Fruit fly (Drosophila melanogaster) whole organism, prepupa: Measurements from ENCODE around the gene CG42514.
A peak's percentile ranks its signal among the peaks of the same experiment; 100 is the strongest.

Source experiments
- Blimp-1 ChIP-seq: fragments of 200-800 bp; sonication (Bioruptor generic); optimal IDR thresholded peaks from 3 replicates; lab custom pipeline; 2017; ENCODE audit warnings: missing biosample characterization, missing genetic modification characterization, mild to moderate bottlenecking, moderate library complexity, missing genetic modification reagents
- CG10669 ChIP-seq: fragments of 200-800 bp; sonication (Bioruptor generic); optimal IDR thresholded peaks from 3 replicates; lab custom pipeline; 2018; ENCODE audit warnings: missing biosample characterization, mild to moderate bottlenecking, missing genetic modification characterization, moderate library complexity
- CG11294 ChIP-seq: fragments of 200-800 bp; sonication (Bioruptor generic); IDR thresholded peaks from 2 replicates; pipeline ENCODE4 v1.3.6; 2022; ENCODE audit warnings: missing biosample characterization, missing genetic modification characterization
- CG11762 ChIP-seq: fragments of 200-800 bp; sonication (Bioruptor generic); optimal IDR thresholded peaks from 3 replicates; lab custom pipeline; 2016; ENCODE audit warnings: missing biosample characterization, missing genetic modification characterization; ENCODE audit not compliant: insufficient read depth
- CG15336 ChIP-seq: fragments of 200-800 bp; sonication (Bioruptor generic); IDR thresholded peaks from 2 replicates; pipeline ENCODE4 v1.3.6; 2022; ENCODE audit warnings: missing biosample characterization, missing genetic modification characterization
- CG1621 ChIP-seq: fragments of 200-800 bp; sonication (Bioruptor generic); optimal IDR thresholded peaks from 3 replicates; lab custom pipeline; 2018; ENCODE audit warnings: missing biosample characterization, mild to moderate bottlenecking, missing genetic modification characterization
- CG16779 ChIP-seq: fragments of 200-800 bp; sonication (Bioruptor generic); optimal IDR thresholded peaks from 3 replicates; lab custom pipeline; 2017; ENCODE audit warnings: missing biosample characterization, mild to moderate bottlenecking, missing genetic modification characterization
- CG32006 ChIP-seq: fragments of 200-800 bp; sonication (Bioruptor generic); optimal IDR thresholded peaks from 3 replicates; lab custom pipeline; 2017; ENCODE audit warnings: missing biosample characterization, mild to moderate bottlenecking, missing genetic modification characterization
- CG34406 ChIP-seq: fragments of 200-800 bp; sonication (Bioruptor generic); optimal IDR thresholded peaks from 3 replicates; lab custom pipeline; 2016; ENCODE audit warnings: missing biosample characterization, missing genetic modification characterization
- CG4318 ChIP-seq: fragments of 200-800 bp; sonication (Bioruptor generic); optimal IDR thresholded peaks from 3 replicates; lab custom pipeline; 2017; ENCODE audit warnings: missing biosample characterization, mild to moderate bottlenecking, missing genetic modification characterization
- CG6276 ChIP-seq: fragments of 200-800 bp; sonication (Bioruptor generic); optimal IDR thresholded peaks from 2 replicates; lab custom pipeline; 2017; ENCODE audit warnings: missing biosample characterization, mild to moderate bottlenecking, missing genetic modification characterization
- CG8319 ChIP-seq: fragments of 200-800 bp; sonication (Bioruptor generic); optimal IDR thresholded peaks from 3 replicates; lab custom pipeline; 2016; ENCODE audit warnings: missing biosample characterization, missing genetic modification characterization
- CG8632 ChIP-seq: fragments of 200-800 bp; sonication (Bioruptor generic); optimal IDR thresholded peaks from 3 replicates; lab custom pipeline; 2016; ENCODE audit warnings: missing biosample characterization, missing genetic modification characterization
- Eip75B ChIP-seq: fragments of 200-800 bp; sonication (Bioruptor generic); optimal IDR thresholded peaks from 3 replicates; lab custom pipeline; 2016; ENCODE audit warnings: missing biosample characterization, missing genetic modification characterization
- Eip78C ChIP-seq: fragments of 200-800 bp; sonication (Bioruptor generic); peaks from one replicate; lab custom pipeline; 2016; ENCODE audit warnings: missing biosample characterization, missing genetic modification characterization
- Eip93F ChIP-seq: fragments of 200-800 bp; sonication (Bioruptor generic); optimal IDR thresholded peaks from 2 replicates; lab custom pipeline; 2016; ENCODE audit warnings: missing biosample characterization, mild to moderate bottlenecking, missing genetic modification characterization
- Ets96B ChIP-seq: fragments of 200-800 bp; optimal IDR thresholded peaks from 2 replicates; lab custom pipeline; 2019; ENCODE audit warnings: missing biosample characterization, mild to moderate bottlenecking, missing genetic modification characterization, moderate library complexity
- Hr39 ChIP-seq: fragments of 200-800 bp; sonication (Bioruptor generic); optimal IDR thresholded peaks from 2 replicates; lab custom pipeline; 2016; ENCODE audit warnings: missing biosample characterization, missing genetic modification characterization
- Hr4 ChIP-seq: fragments of 200-800 bp; sonication (Bioruptor generic); optimal IDR thresholded peaks from 3 replicates; lab custom pipeline; 2016; ENCODE audit warnings: missing biosample characterization, missing genetic modification characterization
- Lpt ChIP-seq: fragments of 200-800 bp; sonication (Bioruptor generic); optimal IDR thresholded peaks from 3 replicates; lab custom pipeline; 2016; ENCODE audit warnings: missing biosample characterization, missing genetic modification characterization
- Met ChIP-seq: fragments of 200-800 bp; sonication (Bioruptor generic); optimal IDR thresholded peaks from 3 replicates; lab custom pipeline; 2016; ENCODE audit warnings: missing biosample characterization, missing genetic modification characterization
- OdsH ChIP-seq: fragments of 200-800 bp; sonication (Bioruptor generic); optimal IDR thresholded peaks from 3 replicates; lab custom pipeline; 2016; ENCODE audit warnings: missing biosample characterization, missing genetic modification characterization
- Smox ChIP-seq: fragments of 200-800 bp; sonication (Bioruptor generic); optimal IDR thresholded peaks from 3 replicates; lab custom pipeline; 2016; ENCODE audit warnings: missing biosample characterization, missing genetic modification characterization
- Sox102F ChIP-seq: fragments of 200-800 bp; sonication (Bioruptor generic); optimal IDR thresholded peaks from 2 replicates; lab custom pipeline; 2016; ENCODE audit warnings: missing biosample characterization, mild to moderate bottlenecking, missing genetic modification characterization
- acj6 ChIP-seq: fragments of 200-800 bp; sonication (Bioruptor generic); optimal IDR thresholded peaks from 3 replicates; lab custom pipeline; 2016; ENCODE audit warnings: missing biosample characterization, missing genetic modification characterization
- cyc ChIP-seq: fragments of 200-800 bp; sonication (Bioruptor generic); optimal IDR thresholded peaks from 3 replicates; lab custom pipeline; 2016; ENCODE audit warnings: missing biosample characterization, missing genetic modification characterization
- dac ChIP-seq: fragments of 200-800 bp; sonication (Bioruptor generic); optimal IDR thresholded peaks from 2 replicates; lab custom pipeline; 2017; ENCODE audit warnings: missing biosample characterization, mild to moderate bottlenecking, missing genetic modification characterization
- eg ChIP-seq: fragments of 200-800 bp; sonication (Bioruptor generic); IDR thresholded peaks from 3 replicates; pipeline ENCODE4 v1.3.6; 2022; ENCODE audit warnings: missing biosample characterization, missing genetic modification characterization
- esn ChIP-seq: fragments of 200-800 bp; sonication (Bioruptor generic); optimal IDR thresholded peaks from 2 replicates; lab custom pipeline; 2016; ENCODE audit warnings: missing biosample characterization, mild to moderate bottlenecking, missing genetic modification characterization, moderate library complexity
- fkh ChIP-seq: fragments of 200-800 bp; sonication (Bioruptor generic); optimal IDR thresholded peaks from 3 replicates; lab custom pipeline; 2017; ENCODE audit warnings: missing biosample characterization, mild to moderate bottlenecking, missing genetic modification characterization, moderate library complexity
- lz ChIP-seq: fragments of 200-800 bp; sonication (Bioruptor generic); optimal IDR thresholded peaks from 3 replicates; lab custom pipeline; 2016; ENCODE audit warnings: missing biosample characterization, missing genetic modification characterization
- pdm3 ChIP-seq: fragments of 200-800 bp; sonication (Bioruptor generic); optimal IDR thresholded peaks from 3 replicates; lab custom pipeline; 2016; ENCODE audit warnings: missing biosample characterization, missing genetic modification characterization
- salr ChIP-seq, 2 experiments: fragments of 200-800 bp; sonication (Bioruptor generic); optimal IDR thresholded peaks; 3 replicates each; lab custom pipeline; 2016 to 2018; ENCODE audit warnings: missing biosample characterization in 2 of 2, missing genetic modification characterization in 2 of 2, mild to moderate bottlenecking in 1 of 2
- ss ChIP-seq, 2 experiments: fragments of 200-800 bp; sonication (Bioruptor generic); optimal IDR thresholded peaks; 2 replicates in 1 of 2; 3 replicates in 1 of 2; lab custom pipeline; 2017 to 2018; ENCODE audit warnings: mild to moderate bottlenecking in 2 of 2, missing biosample characterization in 2 of 2, missing genetic modification characterization in 2 of 2, moderate library complexity in 1 of 2

Gene CG42514

dm6 chr3L:16476709-16477119 is 19.3 kb downstream of the CG42514 start (continued):
- peak; percentile 93 for TF ChIP-seq CG32006 (GFP tag; lab: Kevin White, UChicago)
- TF ChIP-seq lz (GFP tag; lab: Kevin White, UChicago): peak; percentile 45
- TF ChIP-seq Ets96B: peak; percentile 90
- peak; percentile 79 for TF ChIP-seq CG11762 (GFP tag; lab: Kevin White, UChicago)
- peak; percentile 44; the same call in 1 of the 2 replicates for TF ChIP-seq CG11294 (GFP tag; lab: Robert Waterston, UW)
- TF ChIP-seq dac (GFP tag; lab: Kevin White, UChicago): peak; percentile 57
- TF ChIP-seq Lpt (GFP tag; lab: Kevin White, UChicago): peak; percentile 67
- peak; percentile 88 for TF ChIP-seq OdsH (GFP tag; lab: Kevin White, UChicago)
- TF ChIP-seq eg (GFP tag; lab: Robert Waterston, UW): no peak
- peak; percentile 21 for TF ChIP-seq Hr39
- TF ChIP-seq CG34406 (GFP tag; lab: Kevin White, UChicago): peak; percentile 87
- TF ChIP-seq acj6 (GFP tag; lab: Kevin White, UChicago): peak; percentile 86

DNA sequence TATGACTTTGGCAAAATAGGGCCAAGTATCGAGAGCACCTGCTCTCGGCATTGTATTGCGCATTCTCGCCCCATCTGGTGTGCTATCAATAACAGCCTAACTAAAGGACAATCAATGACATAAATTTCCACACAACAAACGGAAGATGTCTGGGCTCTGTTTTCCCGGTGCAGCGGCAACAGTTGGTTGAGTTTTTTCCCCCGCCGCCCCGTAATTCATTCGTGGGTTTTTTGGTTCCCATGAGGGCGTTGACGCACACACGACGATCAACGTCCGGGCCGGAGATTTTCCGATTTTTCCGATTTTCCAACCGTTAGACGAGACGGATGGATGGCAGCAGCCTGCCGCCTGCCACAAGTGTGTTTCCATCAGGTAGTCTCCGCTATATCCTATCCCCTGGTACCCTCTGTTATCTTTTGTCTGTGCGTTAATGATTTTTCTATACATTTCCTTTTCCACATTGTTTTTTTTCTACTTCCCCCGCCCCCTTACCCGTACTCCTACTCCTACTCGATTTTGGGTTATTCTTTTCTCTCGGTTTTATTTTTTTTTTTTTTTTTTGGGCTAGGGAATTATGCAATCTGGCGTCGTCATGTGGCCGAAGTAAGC is 20.4 kb downstream of the CG42514 start:
- TF ChIP-seq esn (GFP tag; lab: Kevin White, UChicago): no peak
- TF ChIP-seq Eip93F: no peak
- no peak for TF ChIP-seq ss (GFP tag; optimal IDR thresholded peaks at IDR 0.05; lab: Kevin White, UChicago)
- no peak for TF ChIP-seq Met (GFP tag; lab: Kevin White, UChicago)
- TF ChIP-seq CG16779: no peak
- TF ChIP-seq CG6276 (GFP tag; lab: Kevin White, UChicago): no peak
- TF ChIP-seq pdm3: no peak
- no peak for TF ChIP-seq CG15336
- no peak for TF ChIP-seq Blimp-1 (GFP tag; lab: Kevin White, UChicago)
- no peak for TF ChIP-seq Hr4 (GFP tag; lab: Kevin White, UChicago)
- TF ChIP-seq fkh: no peak
- TF ChIP-seq CG34406 (GFP tag; lab: Kevin White, UChicago): no peak

DNA sequence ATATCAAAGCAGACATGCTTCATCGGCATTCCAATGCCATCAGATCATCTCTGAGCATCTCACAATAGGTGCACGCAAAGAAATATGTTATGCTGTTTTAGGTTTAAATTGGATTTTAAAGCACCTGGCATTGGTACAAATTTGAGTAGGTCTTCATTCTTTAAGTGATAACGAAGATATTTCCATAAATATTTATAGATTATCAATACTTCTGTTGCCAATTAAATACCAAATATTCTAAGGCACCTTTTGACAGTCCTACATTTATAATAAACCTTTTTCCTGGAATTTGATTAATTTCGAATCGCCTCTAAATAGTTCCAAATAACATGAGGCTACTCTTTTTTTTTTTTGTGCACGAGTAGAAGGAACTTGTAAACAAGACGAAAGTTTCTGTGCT is 21.9 kb downstream of the CG42514 start:
- peak; percentile 11 for TF ChIP-seq lz (GFP tag; lab: Kevin White, UChicago)
- TF ChIP-seq CG32006 (GFP tag; lab: Kevin White, UChicago): peak; percentile 21
- peak; percentile 14 for TF ChIP-seq Hr4 (GFP tag; lab: Kevin White, UChicago)
- TF ChIP-seq fkh: no peak
- TF ChIP-seq CG8319: no peak
- no peak for TF ChIP-seq CG8632
- TF ChIP-seq cyc (GFP tag; lab: Kevin White, UChicago): peak; percentile 22
- TF ChIP-seq esn (GFP tag; lab: Kevin White, UChicago): peak; percentile 48
- TF ChIP-seq CG4318: no peak
- TF ChIP-seq Smox (GFP tag; lab: Kevin White, UChicago): peak; percentile 9
- TF ChIP-seq Eip75B: peak; percentile 41
- TF ChIP-seq Eip93F: no peak
- no peak for TF ChIP-seq CG1621 (tag; lab: Kevin White, UChicago)
- TF ChIP-seq salr (GFP tag; optimal IDR thresholded peaks at IDR 0.05; lab: Kevin White, UChicago): no peak
- peak; percentile 21 for TF ChIP-seq Met (GFP tag; lab: Kevin White, UChicago)
- TF ChIP-seq Sox102F: no peak
- peak; percentile 67 for TF ChIP-seq Eip78C (GFP tag; lab: Kevin White, UChicago)
- TF ChIP-seq acj6 (GFP tag; lab: Kevin White, UChicago): no peak

DNA sequence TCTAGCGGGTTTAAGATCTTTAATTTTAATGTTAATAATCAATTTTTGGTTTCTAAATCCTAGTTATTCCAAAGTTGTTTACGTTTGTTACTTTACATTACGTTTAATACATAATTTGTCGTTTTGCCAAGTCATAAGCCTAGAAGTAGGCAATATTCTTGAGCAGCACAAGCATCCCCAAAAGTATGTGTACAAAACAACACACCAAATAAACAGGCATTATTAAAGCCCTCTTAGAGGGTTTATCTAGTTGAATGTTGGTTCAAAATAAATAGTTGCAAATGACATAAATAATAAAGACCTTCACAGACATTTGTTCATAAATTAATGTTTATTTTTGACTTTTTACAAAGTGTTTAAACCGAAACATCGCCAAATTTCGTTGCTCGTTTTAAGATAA is 26.0 kb downstream of the CG42514 start:
- TF ChIP-seq CG10669 (GFP tag; lab: Kevin White, UChicago): no peak
- no peak for TF ChIP-seq lz (GFP tag; lab: Kevin White, UChicago)
- TF ChIP-seq Eip78C (GFP tag; lab: Kevin White, UChicago): peak; percentile 19
- no peak for TF ChIP-seq OdsH (GFP tag; lab: Kevin White, UChicago)
- no peak for TF ChIP-seq CG34406 (GFP tag; lab: Kevin White, UChicago)
